Worm (Caenorhabditis elegans): ENCODE data around the gene col-95.

DNA sequence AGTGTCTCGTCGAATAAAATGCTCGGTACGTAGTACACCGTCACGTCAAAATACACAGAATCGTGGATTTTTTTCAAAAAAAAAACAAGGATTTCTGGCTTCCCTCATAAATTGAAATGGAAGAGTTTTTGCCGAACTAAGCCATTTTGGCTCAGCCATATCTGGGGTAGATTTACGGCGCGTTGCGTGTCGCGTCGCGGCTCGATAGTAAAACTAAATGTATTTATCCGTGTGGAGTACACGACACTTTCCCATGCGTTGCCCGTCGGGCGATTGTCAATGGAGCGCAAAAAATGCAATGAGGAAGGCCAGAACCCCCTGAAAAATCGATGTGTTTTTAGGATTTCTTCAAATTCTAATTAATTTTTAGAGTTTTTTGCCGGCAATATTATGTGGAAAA is 46.4 kb downstream of the col-95 start:
- TF ChIP-seq F13C5.2 (tag; optimal IDR thresholded peaks at IDR 0.05) (no peak), B0310.2 (tag; optimal IDR thresholded peaks at IDR 0.05) (no peak), ama-1 (optimal IDR thresholded peaks at IDR 0.05) (no peak), flt-1 (GFP tag; IDR thresholded peaks at IDR 0.05) (no peak), ceh-13 (GFP tag; optimal IDR thresholded peaks at IDR 0.05) (no peak), hmbx-1 (tag; optimal IDR thresholded peaks at IDR 0.05) (no peak), tra-4 (tag; optimal IDR thresholded peaks at IDR 0.05) (no peak), tbx-11 (GFP tag; IDR thresholded peaks at IDR 0.05) (no peak), tbx-37 (GFP tag; conservative IDR thresholded peaks at IDR 0.05) (no peak)

All from whole organism, early embryonic.